Fruit fly (Drosophila melanogaster): ENCODE data around the gene Ssb-c31a.

Gene Ssb-c31a

dm6 chr2L:8162307-8163024, 48.7 kb upstream of the Ssb-c31a start, which contains the start of gene Acbp1 (continued):
- peak; percentile 79 for TF ChIP-seq bbx (GFP tag; IDR thresholded peaks at IDR 0.05; ENCODE audit: partially characterized antibody)
- peak; percentile 95 for TF ChIP-seq vvl (GFP tag; IDR thresholded peaks at IDR 0.05)
- TF ChIP-seq Bgb (GFP tag; IDR thresholded peaks at IDR 0.05; ENCODE audit: partially characterized antibody), result peak; percentile 83
- TF ChIP-seq HLH3B (GFP tag; IDR thresholded peaks at IDR 0.05), result peak; percentile 90
- TF ChIP-seq YL-1 (GFP tag; optimal IDR thresholded peaks at IDR 0.05), result peak; percentile 97
- TF ChIP-seq prd (optimal IDR thresholded peaks at IDR 0.05), result no peak
- TF ChIP-seq prd (GFP tag; IDR thresholded peaks at IDR 0.05), result peak; percentile 92
- TF ChIP-seq cas (GFP tag; IDR thresholded peaks at IDR 0.05), result peak; percentile 83
- TF ChIP-seq CTCF (GFP tag; optimal IDR thresholded peaks at IDR 0.05), result peak; percentile 65
- peak; percentile 97 for TF ChIP-seq Antp (GFP tag; optimal IDR thresholded peaks at IDR 0.05)
- peak; percentile 97 for TF ChIP-seq CG7839 (tag; optimal IDR thresholded peaks at IDR 0.05)
- peak; percentile 96 for TF ChIP-seq CG10209 (GFP tag; optimal IDR thresholded peaks at IDR 0.05)
- peak; percentile 97 for TF ChIP-seq CHES-1-like (GFP tag; optimal IDR thresholded peaks at IDR 0.05)
- peak; percentile 71 for TF ChIP-seq CG15073 (GFP tag; optimal IDR thresholded peaks at IDR 0.05)
- peak; percentile 78; the same call in 2 of the 3 replicates for TF ChIP-seq CG16813 (GFP tag; IDR thresholded peaks at IDR 0.05; ENCODE audit: partially characterized antibody)
- TF ChIP-seq CG7987 (GFP tag; optimal IDR thresholded peaks at IDR 0.05), result peak; percentile 93
- TF ChIP-seq CG17912 (GFP tag; optimal IDR thresholded peaks at IDR 0.05), result peak; percentile 89
- TF ChIP-seq CG8924 (tag; optimal IDR thresholded peaks at IDR 0.05), result peak; percentile 99
- TF ChIP-seq Sin3A (optimal IDR thresholded peaks at IDR 0.05), result peak; percentile 56
- TF ChIP-seq GATAe (GFP tag; conservative IDR thresholded peaks at IDR 0.05), result peak; percentile 71
- TF ChIP-seq CG32532 (GFP tag; IDR thresholded peaks at IDR 0.05), result peak; percentile 93
- peak; percentile 85 for TF ChIP-seq CG31224 (GFP tag; IDR thresholded peaks at IDR 0.05)
- peak; percentile 93 for TF ChIP-seq schlank (tag; optimal IDR thresholded peaks at IDR 0.05)
- no peak for TF ChIP-seq pita (GFP tag; optimal IDR thresholded peaks at IDR 0.05)
- peak; percentile 88 for TF ChIP-seq CG10462 (GFP tag; optimal IDR thresholded peaks at IDR 0.05)
- TF ChIP-seq PHDP (tag; optimal IDR thresholded peaks at IDR 0.05), result peak; percentile 99
- TF ChIP-seq nau (GFP tag; optimal IDR thresholded peaks at IDR 0.05), result peak; percentile 96
- TF ChIP-seq Mes4 (GFP tag; optimal IDR thresholded peaks at IDR 0.05), result peak; percentile 92
- TF ChIP-seq BEAF-32 (GFP tag; optimal IDR thresholded peaks at IDR 0.05), result peak; percentile 85
- peak; percentile 94 for TF ChIP-seq CG6683 (GFP tag; optimal IDR thresholded peaks at IDR 0.05)
- peak; percentile 80 for TF ChIP-seq Doc3 (GFP tag; IDR thresholded peaks at IDR 0.05; ENCODE audit: partially characterized antibody)
- TF ChIP-seq CG13296 (GFP tag; optimal IDR thresholded peaks at IDR 0.05), result peak; percentile 99
- TF ChIP-seq sisA (GFP tag; IDR thresholded peaks at IDR 0.05), result peak; percentile 90
- peak; percentile 81 for TF ChIP-seq CG10565 (GFP tag; optimal IDR thresholded peaks at IDR 0.05)
- TF ChIP-seq CG2875 (GFP tag; optimal IDR thresholded peaks at IDR 0.05), result peak; percentile 94
- TF ChIP-seq CG6791 (GFP tag; IDR thresholded peaks at IDR 0.05; ENCODE audit: partially characterized antibody), result peak; percentile 75
- peak; percentile 91 for TF ChIP-seq wek (GFP tag; optimal IDR thresholded peaks at IDR 0.05)
- peak; percentile 99 for TF ChIP-seq CG2678 (tag; optimal IDR thresholded peaks at IDR 0.05)
- TF ChIP-seq CG18764 (GFP tag; optimal IDR thresholded peaks at IDR 0.05), result peak; percentile 88
- TF ChIP-seq CoRest (tag; optimal IDR thresholded peaks at IDR 0.05), result peak; percentile 97
- TF ChIP-seq CG34376 (GFP tag; optimal IDR thresholded peaks at IDR 0.05), result peak; percentile 100
- TF ChIP-seq MTF-1 (GFP tag; optimal IDR thresholded peaks at IDR 0.05; ENCODE audit: borderline replicate concordance), result peak; percentile 88
- TF ChIP-seq Abd-B (GFP tag; optimal IDR thresholded peaks at IDR 0.05), result peak; percentile 91
- peak; percentile 93 for TF ChIP-seq bab2 (GFP tag; optimal IDR thresholded peaks at IDR 0.05)
- TF ChIP-seq CG3726 (GFP tag; IDR thresholded peaks at IDR 0.05), result peak; percentile 70; the same call in 2 of the 3 replicates
- peak; percentile 89 for TF ChIP-seq Deaf1 (tag; optimal IDR thresholded peaks at IDR 0.05)
- peak; percentile 97 for TF ChIP-seq Meics (GFP tag; optimal IDR thresholded peaks at IDR 0.05)
- peak; percentile 95 for TF ChIP-seq her (GFP tag; optimal IDR thresholded peaks at IDR 0.05)
- TF ChIP-seq Nf-YB (GFP tag; optimal IDR thresholded peaks at IDR 0.05), result peak; percentile 90

Measured in whole organism, embryonic.